Worm (Caenorhabditis elegans) whole organism, mixed stage, embryonic: ENCODE data around the gene Y69A2AR.1.

ENCODE experiments used
- M03D4.4 ChIP-seq: sonication (generic microtip); optimal IDR thresholded peaks from 2 replicates; lab custom pipeline; 2017; ENCODE audit warnings: mild to moderate bottlenecking, missing genetic modification characterization, missing compliant biosample characterization
- blmp-1 ChIP-seq: fragments of 150-350 bp; optimal IDR thresholded peaks from 2 replicates; lab custom pipeline; 2014; ENCODE audit warnings: missing biosample characterization, missing genetic modification characterization
- ceh-39 ChIP-seq: fragments of 150-350 bp; optimal IDR thresholded peaks from 2 replicates; lab custom pipeline; 2014; ENCODE audit warnings: missing biosample characterization, missing genetic modification characterization
- ceh-83 ChIP-seq: fragments of 200-800 bp; sonication (Bioruptor generic); optimal IDR thresholded peaks from 2 replicates; lab custom pipeline; 2018; ENCODE audit warnings: mild to moderate bottlenecking, missing genetic modification characterization, missing compliant biosample characterization
- ces-1 ChIP-seq: fragments of 150-350 bp; optimal IDR thresholded peaks from 2 replicates; lab custom pipeline; 2014; ENCODE audit warnings: missing biosample characterization, missing genetic modification reagents, missing genetic modification characterization
- cnd-1 ChIP-seq: fragments of 200-800 bp; sonication (Bioruptor generic); optimal IDR thresholded peaks from 2 replicates; lab custom pipeline; 2018; ENCODE audit warnings: mild to moderate bottlenecking, missing genetic modification characterization, missing compliant biosample characterization
- drap-1 ChIP-seq: fragments of 200-800 bp; sonication (Bioruptor generic); optimal IDR thresholded peaks from 3 replicates; lab custom pipeline; 2018; ENCODE audit warnings: mild to moderate bottlenecking, missing genetic modification characterization, missing compliant biosample characterization
- elt-1 ChIP-seq: sonication (generic microtip); optimal IDR thresholded peaks from 2 replicates; lab custom pipeline; 2017; ENCODE audit warnings: missing genetic modification characterization, mild to moderate bottlenecking, missing compliant biosample characterization, antibody characterized with exemption, moderate library complexity, borderline replicate concordance; ENCODE audit not compliant: insufficient read depth
- elt-3 ChIP-seq: fragments of 150-350 bp; optimal IDR thresholded peaks from 2 replicates; lab custom pipeline; 2014; ENCODE audit warnings: missing biosample characterization, missing genetic modification characterization
- flh-1 ChIP-seq: fragments of 200-800 bp; sonication (Bioruptor generic); optimal IDR thresholded peaks from 2 replicates; lab custom pipeline; 2018; ENCODE audit warnings: mild to moderate bottlenecking, missing genetic modification characterization, moderate library complexity, missing compliant biosample characterization
- ham-2 ChIP-seq: fragments of 200-800 bp; sonication (Bioruptor generic); optimal IDR thresholded peaks from 2 replicates; lab custom pipeline; 2018; ENCODE audit warnings: mild to moderate bottlenecking, missing genetic modification characterization, missing compliant biosample characterization
- hlh-1 ChIP-seq: fragments of 150-350 bp; optimal IDR thresholded peaks from 2 replicates; lab custom pipeline; 2014; ENCODE audit warnings: missing biosample characterization, missing genetic modification reagents, missing genetic modification characterization
- lin-13 ChIP-seq: fragments of 150-350 bp; optimal IDR thresholded peaks from 2 replicates; lab custom pipeline; 2014; ENCODE audit warnings: missing biosample characterization, missing genetic modification characterization
- lsy-2 ChIP-seq: fragments of 150-350 bp; optimal IDR thresholded peaks from 2 replicates; lab custom pipeline; 2014; ENCODE audit warnings: missing biosample characterization, missing genetic modification characterization
- mab-5 ChIP-seq: fragments of 150-350 bp; optimal IDR thresholded peaks from 2 replicates; lab custom pipeline; 2014; ENCODE audit warnings: missing biosample characterization, missing genetic modification characterization
- mep-1 ChIP-seq: fragments of 150-350 bp; optimal IDR thresholded peaks from 2 replicates; lab custom pipeline; 2017; ENCODE audit warnings: missing biosample characterization, missing genetic modification reagents, missing genetic modification characterization, inconsistent platforms
- mls-2 ChIP-seq: sonication (generic microtip); optimal IDR thresholded peaks from 2 replicates; lab custom pipeline; 2016; ENCODE audit warnings: mild to moderate bottlenecking, missing genetic modification characterization, moderate library complexity, missing compliant biosample characterization
- nhr-2 ChIP-seq: fragments of 150-350 bp; optimal IDR thresholded peaks from 2 replicates; lab custom pipeline; 2014; ENCODE audit warnings: missing biosample characterization, missing genetic modification characterization
- nhr-28 ChIP-seq: fragments of 150-350 bp; optimal IDR thresholded peaks from 2 replicates; lab custom pipeline; 2014; ENCODE audit warnings: missing biosample characterization, missing genetic modification characterization
- nhr-76 ChIP-seq: sonication (generic microtip); optimal IDR thresholded peaks from 2 replicates; lab custom pipeline; 2017; ENCODE audit warnings: missing biosample characterization, missing genetic modification characterization
- pha-4 ChIP-seq: fragments of 150-350 bp; optimal IDR thresholded peaks from 2 replicates; lab custom pipeline; 2018; ENCODE audit warnings: missing biosample characterization, missing genetic modification reagents, missing genetic modification characterization
- sem-2 ChIP-seq: fragments of 200-800 bp; sonication (Bioruptor generic); optimal IDR thresholded peaks from 2 replicates; lab custom pipeline; 2018; ENCODE audit warnings: mild to moderate bottlenecking, missing genetic modification characterization, missing compliant biosample characterization
- snpc-4 ChIP-seq: fragments of 150-350 bp; optimal IDR thresholded peaks from 2 replicates; lab custom pipeline; 2014; ENCODE audit warnings: missing biosample characterization, missing genetic modification characterization
- sptf-1 ChIP-seq: sonication (generic microtip); optimal IDR thresholded peaks from 2 replicates; lab custom pipeline; 2017; ENCODE audit warnings: mild to moderate bottlenecking, missing genetic modification characterization, moderate library complexity, missing compliant biosample characterization
- tbx-8 ChIP-seq: fragments of 200-800 bp; sonication (Bioruptor generic); optimal IDR thresholded peaks from 2 replicates; lab custom pipeline; 2018; ENCODE audit warnings: mild to moderate bottlenecking, missing genetic modification characterization, moderate library complexity, missing compliant biosample characterization
- unc-120 ChIP-seq: sonication (generic microtip); optimal IDR thresholded peaks from 2 replicates; lab custom pipeline; 2017; ENCODE audit warnings: missing genetic modification characterization, missing compliant biosample characterization; ENCODE audit not compliant: poor library complexity, severe bottlenecking
- unc-39 ChIP-seq: fragments of 150-350 bp; optimal IDR thresholded peaks from 2 replicates; lab custom pipeline; 2014; ENCODE audit warnings: missing biosample characterization, missing genetic modification characterization
- unc-62 ChIP-seq: fragments of 150-350 bp; optimal IDR thresholded peaks from 2 replicates; lab custom pipeline; 2014; ENCODE audit warnings: missing biosample characterization, missing genetic modification reagents, missing genetic modification characterization
- zip-8 ChIP-seq: fragments of 150-350 bp; optimal IDR thresholded peaks from 2 replicates; lab custom pipeline; 2014; ENCODE audit warnings: missing biosample characterization, missing genetic modification characterization
- ztf-11 ChIP-seq: fragments of 150-350 bp; optimal IDR thresholded peaks from 2 replicates; lab custom pipeline; 2014; ENCODE audit warnings: missing biosample characterization, missing genetic modification characterization

The Y69A2AR.1 gene

ce11 chrIV:2654965-2655364, 11.9 kb upstream of the Y69A2AR.1 start:
- TF ChIP-seq flh-1 (GFP tag; lab: Kevin White, UChicago) (no peak), ces-1 (GFP tag; lab: Kevin White, UChicago) (no peak), pha-4 (tag; lab: Kevin White, UChicago) (no peak), nhr-76 (tag; lab: Kevin White, UChicago) (no peak), ceh-83 (GFP tag; lab: Kevin White, UChicago) (no peak), ham-2 (no peak), unc-120 (tag; lab: Kevin White, UChicago) (no peak), drap-1 (GFP tag; lab: Kevin White, UChicago) (no peak), unc-39 (tag; lab: Kevin White, UChicago) (no peak), cnd-1 (tag; lab: Kevin White, UChicago) (no peak)

- TF ChIP-seq unc-62 (GFP tag; lab: Kevin White, UChicago): no peak
- no peak for TF ChIP-seq ceh-39 (tag; lab: Kevin White, UChicago)
- no peak for TF ChIP-seq nhr-28 (tag; lab: Kevin White, UChicago)
- no peak for TF ChIP-seq nhr-76 (tag; lab: Kevin White, UChicago)
- peak; percentile 46 for TF ChIP-seq ces-1 (GFP tag; lab: Kevin White, UChicago)
- TF ChIP-seq ham-2: no peak
- TF ChIP-seq flh-1 (GFP tag; lab: Kevin White, UChicago): no peak
Observed at ce11 chrIV:2656400-2657139, 10.3 kb upstream of the Y69A2AR.1 start.

- no peak for TF ChIP-seq elt-3 (tag; lab: Kevin White, UChicago)
- no peak for TF ChIP-seq unc-62 (GFP tag; lab: Kevin White, UChicago)
- TF ChIP-seq sem-2 (GFP tag; lab: Kevin White, UChicago): peak; percentile 56
- peak; percentile 11 for TF ChIP-seq ham-2
- TF ChIP-seq ceh-83 (GFP tag; lab: Kevin White, UChicago): peak; percentile 82
- TF ChIP-seq nhr-28 (tag; lab: Kevin White, UChicago): no peak
- TF ChIP-seq snpc-4 (tag; lab: Kevin White, UChicago): no peak
- no peak for TF ChIP-seq nhr-2 (tag; lab: Kevin White, UChicago)
- no peak for TF ChIP-seq ceh-39 (tag; lab: Kevin White, UChicago)
- TF ChIP-seq ztf-11 (tag; lab: Kevin White, UChicago): no peak
- no peak for TF ChIP-seq unc-120 (tag; lab: Kevin White, UChicago)
- TF ChIP-seq hlh-1 (tag; lab: Kevin White, UChicago): no peak
- no peak for TF ChIP-seq cnd-1 (tag; lab: Kevin White, UChicago)
- no peak for TF ChIP-seq mep-1 (tag; lab: Kevin White, UChicago)
- no peak for TF ChIP-seq lin-13
- TF ChIP-seq M03D4.4 (tag; lab: Kevin White, UChicago): peak; percentile 34
- TF ChIP-seq, all 35 proteins: peak for 4
Observed at ce11 chrIV:2657307-2657706, 9.5 kb upstream of the Y69A2AR.1 start.

- TF ChIP-seq tbx-8 (GFP tag; lab: Kevin White, UChicago): no peak
- TF ChIP-seq blmp-1: no peak
- TF ChIP-seq elt-1: no peak
- no peak for TF ChIP-seq ceh-83 (GFP tag; lab: Kevin White, UChicago)
- TF ChIP-seq unc-62 (GFP tag; lab: Kevin White, UChicago): no peak
- TF ChIP-seq mls-2 (tag; lab: Kevin White, UChicago): no peak
- TF ChIP-seq lin-13: no peak
- TF ChIP-seq lsy-2 (tag; lab: Kevin White, UChicago): no peak
- TF ChIP-seq snpc-4 (tag; lab: Kevin White, UChicago): no peak
- TF ChIP-seq elt-3 (tag; lab: Kevin White, UChicago): no peak
- no peak for TF ChIP-seq zip-8
- no peak for TF ChIP-seq mab-5 (tag; lab: Kevin White, UChicago)
- no peak for TF ChIP-seq sptf-1 (tag; lab: Kevin White, UChicago)
- no peak for TF ChIP-seq drap-1 (GFP tag; lab: Kevin White, UChicago)
- TF ChIP-seq, all 35 proteins: peak for 0
Observed at ce11 chrIV:2658733-2659132, 8.1 kb upstream of the Y69A2AR.1 start.
